Worm (Caenorhabditis elegans): ENCODE results near the gene F57C7.4.
A peak's percentile ranks its signal among the peaks of the same experiment; 100 is the strongest.

F57C7.4 gene

DNA sequence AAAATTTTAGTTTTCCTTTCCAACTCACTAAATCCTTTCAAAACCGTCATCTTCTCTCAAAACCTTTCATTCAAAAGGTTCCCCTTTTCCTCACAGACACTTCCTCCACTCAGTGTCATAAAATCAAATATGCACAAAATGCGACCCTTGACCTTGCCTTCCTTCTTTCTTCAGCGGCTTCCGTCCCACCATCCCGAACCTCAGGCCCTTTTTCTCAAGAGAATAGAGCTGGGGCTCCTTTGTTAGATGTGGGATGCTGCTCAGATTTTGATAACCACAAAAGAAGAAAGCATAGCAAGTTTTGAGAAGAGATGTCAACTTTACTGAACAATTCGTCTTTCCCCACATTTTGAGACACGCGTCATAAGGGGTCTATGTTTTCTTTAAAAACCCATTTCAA, 1.4 kb upstream of the F57C7.4 start:
- TF ChIP-seq hlh-30 (tag; optimal IDR thresholded peaks at IDR 0.05; ENCODE audit: insufficient read depth): no peak
- TF ChIP-seq ahr-1 (tag; optimal IDR thresholded peaks at IDR 0.05): peak; percentile 4
- no peak for TF ChIP-seq unc-3 (GFP tag; conservative IDR thresholded peaks at IDR 0.05)
- TF ChIP-seq unc-3 (tag; optimal IDR thresholded peaks at IDR 0.05): no peak

DNA sequence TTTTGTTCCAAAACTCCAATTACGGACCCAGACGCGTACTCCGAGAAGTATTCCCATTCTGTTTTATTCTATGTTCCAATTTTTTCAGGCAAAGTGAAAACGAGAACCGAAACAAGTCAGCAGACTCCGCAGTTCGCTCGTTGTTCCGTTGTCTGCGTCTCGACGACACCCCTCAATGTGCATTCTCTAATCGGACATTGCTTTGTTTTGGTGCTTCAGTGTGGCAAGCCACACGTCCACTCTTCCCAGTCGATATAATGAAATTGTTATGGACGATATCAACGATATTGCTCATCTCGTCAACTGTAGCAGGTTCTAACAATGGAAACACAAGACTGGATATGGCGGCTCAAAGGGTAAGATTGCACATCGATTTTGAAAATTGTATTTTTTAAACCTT, 12.5 kb downstream of the F57C7.4 start, which contains the start of gene nhx-5:
Gene nhx-5 (plus strand): TSS at position 82 of the 400 bp plus-strand sequence.
- TF ChIP-seq unc-42 (tag; optimal IDR thresholded peaks at IDR 0.05) (no peak), npax-4 (tag; optimal IDR thresholded peaks at IDR 0.05) (no peak), che-1 (tag; optimal IDR thresholded peaks at IDR 0.05) (no peak), nhr-11 (tag; optimal IDR thresholded peaks at IDR 0.05) (no peak), unc-3 (GFP tag; conservative IDR thresholded peaks at IDR 0.05) (no peak), unc-3 (tag; optimal IDR thresholded peaks at IDR 0.05) (no peak), syd-9 (tag; optimal IDR thresholded peaks at IDR 0.05) (no peak)

DNA sequence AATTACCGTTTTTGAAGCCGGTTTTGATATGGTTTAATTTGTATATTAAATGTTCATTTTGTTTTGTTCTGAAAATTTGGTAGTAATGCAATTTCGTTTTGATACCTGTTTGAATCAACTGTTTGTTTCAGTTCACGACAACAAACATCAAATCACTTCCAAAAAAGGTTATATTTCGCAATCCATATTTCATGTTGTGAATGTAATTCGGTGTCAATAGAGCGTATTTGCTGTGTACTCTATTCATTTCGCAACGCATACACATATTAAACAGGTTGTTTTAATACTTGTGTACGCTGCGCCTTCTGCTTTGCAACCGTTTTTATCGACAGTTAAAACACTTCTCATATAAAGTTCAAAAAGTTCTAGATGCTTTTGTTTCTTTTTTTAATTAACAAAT, 13.0 kb downstream of the F57C7.4 start:
- peak; percentile 30 for TF ChIP-seq pros-1 (tag; optimal IDR thresholded peaks at IDR 0.05)
- no peak for TF ChIP-seq F13H6.1 (tag; optimal IDR thresholded peaks at IDR 0.05)
- peak; percentile 0 for TF ChIP-seq unc-42 (tag; optimal IDR thresholded peaks at IDR 0.05)
- TF ChIP-seq ceh-18 (tag; optimal IDR thresholded peaks at IDR 0.05): no peak
- no peak for TF ChIP-seq tbx-2 (tag; optimal IDR thresholded peaks at IDR 0.05)
- peak; percentile 21 for TF ChIP-seq dve-1 (tag; optimal IDR thresholded peaks at IDR 0.05)
- TF ChIP-seq nhr-11 (tag; optimal IDR thresholded peaks at IDR 0.05): no peak
- TF ChIP-seq gmeb-2 (tag; optimal IDR thresholded peaks at IDR 0.05): no peak
- no peak for TF ChIP-seq lim-6 (tag; optimal IDR thresholded peaks at IDR 0.05)
- no peak for TF ChIP-seq pat-9 (tag; optimal IDR thresholded peaks at IDR 0.05)
- TF ChIP-seq sdc-2 (tag; optimal IDR thresholded peaks at IDR 0.05): no peak

DNA sequence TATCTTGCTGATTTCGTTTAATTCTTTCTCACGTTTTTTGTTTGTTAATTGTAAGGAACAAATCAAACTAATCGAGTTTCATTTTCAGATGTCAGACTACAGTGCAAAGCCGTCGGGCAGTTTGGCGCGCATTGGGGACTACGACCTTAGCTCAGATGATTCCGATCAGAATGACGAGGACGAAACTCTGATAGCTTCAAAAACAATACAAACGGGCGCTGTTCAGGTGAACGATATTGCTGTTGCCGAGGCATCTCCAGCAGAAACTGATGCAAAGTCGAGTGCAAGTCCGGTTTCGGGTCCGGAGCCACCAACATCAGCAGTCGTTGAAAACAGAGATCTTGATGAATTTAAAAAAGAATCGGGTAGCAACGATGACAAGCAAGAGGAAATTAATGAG, 20.2 kb downstream of the F57C7.4 start, which contains the start of gene bet-2:
Gene bet-2 (plus strand): TSS at position 89 of the 400 bp plus-strand sequence.
- TF ChIP-seq pros-1 (tag; optimal IDR thresholded peaks at IDR 0.05) (no peak), gmeb-2 (tag; optimal IDR thresholded peaks at IDR 0.05) (no peak), tbx-7 (tag; optimal IDR thresholded peaks at IDR 0.05) (no peak), ceh-24 (tag; optimal IDR thresholded peaks at IDR 0.05) (no peak), che-1 (tag; optimal IDR thresholded peaks at IDR 0.05) (no peak), pag-3 (tag; optimal IDR thresholded peaks at IDR 0.05; ENCODE audit: borderline replicate concordance) (no peak), ahr-1 (tag; optimal IDR thresholded peaks at IDR 0.05) (no peak), nhr-232 (tag; optimal IDR thresholded peaks at IDR 0.05) (no peak), ttx-3 (tag; optimal IDR thresholded peaks at IDR 0.05) (no peak), unc-3 (GFP tag; conservative IDR thresholded peaks at IDR 0.05) (no peak), unc-3 (tag; optimal IDR thresholded peaks at IDR 0.05) (no peak), sox-4 (tag; optimal IDR thresholded peaks at IDR 0.05) (no peak), hlh-15 (tag; optimal IDR thresholded peaks at IDR 0.05) (no peak), sdc-2 (tag; optimal IDR thresholded peaks at IDR 0.05) (no peak), fkh-6 (tag; optimal IDR thresholded peaks at IDR 0.05) (no peak), odd-2 (tag; optimal IDR thresholded peaks at IDR 0.05) (no peak), ceh-14 (tag; optimal IDR thresholded peaks at IDR 0.05) (no peak), elt-2 (tag; optimal IDR thresholded peaks at IDR 0.05) (no peak), ceh-22 (tag; optimal IDR thresholded peaks at IDR 0.05) (no peak), rnt-1 (tag; optimal IDR thresholded peaks at IDR 0.05) (no peak)

DNA sequence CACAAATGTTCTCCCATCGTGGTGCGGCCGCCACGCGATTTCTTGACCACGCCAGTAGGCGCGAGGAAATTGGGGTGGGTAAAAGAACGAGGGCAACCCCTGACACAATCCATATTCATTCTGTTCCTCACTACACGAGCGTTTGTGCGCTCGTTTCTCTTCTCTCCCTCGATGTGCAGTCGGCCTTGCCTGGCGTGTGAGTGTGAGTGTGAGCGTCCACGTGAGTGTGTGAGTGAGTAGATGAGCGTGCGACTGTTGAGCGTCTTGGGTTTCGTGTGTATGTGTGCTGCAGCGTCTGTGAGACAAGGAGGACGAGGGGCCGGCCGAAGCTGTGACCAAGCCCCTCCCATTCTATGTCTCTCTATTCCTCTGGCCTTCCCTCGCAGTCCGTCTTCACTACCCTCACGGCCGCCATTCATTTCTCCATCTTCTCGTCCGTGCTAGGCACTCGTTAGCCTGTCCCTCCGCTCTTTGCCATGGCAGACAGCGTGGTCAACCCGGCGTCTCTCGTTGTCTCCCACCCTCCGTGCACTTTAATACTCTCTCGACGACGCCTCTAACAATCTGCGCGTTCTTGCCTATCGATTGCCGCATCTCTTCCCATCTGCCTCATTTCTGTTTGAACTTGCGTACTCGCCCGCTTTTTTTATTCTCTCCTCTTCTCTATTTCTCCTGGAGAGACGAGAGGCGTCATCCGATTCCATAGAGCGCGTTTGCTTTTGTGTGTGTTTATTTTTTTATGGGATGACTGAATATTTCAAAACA, 20.8 kb downstream of the F57C7.4 start:
- TF ChIP-seq rnt-1 (tag; optimal IDR thresholded peaks at IDR 0.05) (peak; percentile 93), pha-2 (tag; optimal IDR thresholded peaks at IDR 0.05) (no peak), ttx-3 (tag; optimal IDR thresholded peaks at IDR 0.05) (peak; percentile 65), dmd-4 (tag; optimal IDR thresholded peaks at IDR 0.05; ENCODE audit: borderline replicate concordance) (no peak), ztf-16 (tag; optimal IDR thresholded peaks at IDR 0.05) (peak; percentile 67), pros-1 (tag; optimal IDR thresholded peaks at IDR 0.05) (peak; percentile 99), C38D4.7 (GFP tag; optimal IDR thresholded peaks at IDR 0.05) (peak; percentile 23), che-1 (tag; optimal IDR thresholded peaks at IDR 0.05) (peak; percentile 59), syd-9 (tag; optimal IDR thresholded peaks at IDR 0.05) (peak; percentile 85), ceh-31 (tag; optimal IDR thresholded peaks at IDR 0.05) (peak; percentile 97), elt-2 (tag; optimal IDR thresholded peaks at IDR 0.05) (peak; percentile 65), nfya-1 (tag; optimal IDR thresholded peaks at IDR 0.05) (peak; percentile 85), fkh-6 (tag; optimal IDR thresholded peaks at IDR 0.05) (peak; percentile 44), eyg-1 (tag; optimal IDR thresholded peaks at IDR 0.05) (peak; percentile 63), elt-4 (tag; optimal IDR thresholded peaks at IDR 0.05) (no peak), ceh-14 (tag; optimal IDR thresholded peaks at IDR 0.05) (peak; percentile 77), Y22D7AL.16 (tag; optimal IDR thresholded peaks at IDR 0.05) (no peak), hlh-15 (tag; optimal IDR thresholded peaks at IDR 0.05) (no peak), zip-5 (tag; optimal IDR thresholded peaks at IDR 0.05) (no peak), unc-3 (GFP tag; conservative IDR thresholded peaks at IDR 0.05) (no peak), unc-3 (tag; optimal IDR thresholded peaks at IDR 0.05) (peak; percentile 65), pag-3 (tag; optimal IDR thresholded peaks at IDR 0.05; ENCODE audit: borderline replicate concordance) (no peak), dve-1 (tag; optimal IDR thresholded peaks at IDR 0.05) (peak; percentile 50)

All from whole organism, late embryonic.